Fruit fly (Drosophila melanogaster) whole organism, prepupa: Measurements from ENCODE around the gene CG3402.
A peak's percentile ranks its signal among the peaks of the same experiment; 100 is the strongest.

Source experiments
- CG10669 ChIP-seq: fragments of 200-800 bp; sonication (Bioruptor generic); optimal IDR thresholded peaks from 3 replicates; lab custom pipeline; 2018; ENCODE audit warnings: missing biosample characterization, mild to moderate bottlenecking, missing genetic modification characterization, moderate library complexity
- CG11294 ChIP-seq: fragments of 200-800 bp; sonication (Bioruptor generic); IDR thresholded peaks from 2 replicates; pipeline ENCODE4 v1.3.6; 2022; ENCODE audit warnings: missing biosample characterization, missing genetic modification characterization
- CG11902 ChIP-seq: fragments of 200-800 bp; sonication (Bioruptor generic); optimal IDR thresholded peaks from 3 replicates; lab custom pipeline; 2016; ENCODE audit warnings: missing biosample characterization, missing genetic modification characterization
- CG15336 ChIP-seq: fragments of 200-800 bp; sonication (Bioruptor generic); IDR thresholded peaks from 2 replicates; pipeline ENCODE4 v1.3.6; 2022; ENCODE audit warnings: missing biosample characterization, missing genetic modification characterization
- CG1621 ChIP-seq: fragments of 200-800 bp; sonication (Bioruptor generic); optimal IDR thresholded peaks from 3 replicates; lab custom pipeline; 2018; ENCODE audit warnings: missing biosample characterization, mild to moderate bottlenecking, missing genetic modification characterization
- CG3032 ChIP-seq: fragments of 200-800 bp; optimal IDR thresholded peaks from 2 replicates; lab custom pipeline; 2019; ENCODE audit warnings: missing biosample characterization, mild to moderate bottlenecking, missing genetic modification characterization, moderate library complexity
- CG31627 ChIP-seq: fragments of 200-800 bp; sonication (Bioruptor generic); optimal IDR thresholded peaks from 3 replicates; lab custom pipeline; 2016; ENCODE audit warnings: missing biosample characterization, missing genetic modification characterization
- CG32006 ChIP-seq: fragments of 200-800 bp; sonication (Bioruptor generic); optimal IDR thresholded peaks from 3 replicates; lab custom pipeline; 2017; ENCODE audit warnings: missing biosample characterization, mild to moderate bottlenecking, missing genetic modification characterization
- CG34406 ChIP-seq: fragments of 200-800 bp; sonication (Bioruptor generic); optimal IDR thresholded peaks from 3 replicates; lab custom pipeline; 2016; ENCODE audit warnings: missing biosample characterization, missing genetic modification characterization
- CG3919 ChIP-seq: fragments of 200-800 bp; sonication (Bioruptor generic); optimal IDR thresholded peaks from 3 replicates; lab custom pipeline; 2016; ENCODE audit warnings: missing biosample characterization, missing genetic modification characterization
- CG4318 ChIP-seq: fragments of 200-800 bp; sonication (Bioruptor generic); optimal IDR thresholded peaks from 3 replicates; lab custom pipeline; 2017; ENCODE audit warnings: missing biosample characterization, mild to moderate bottlenecking, missing genetic modification characterization
- CG6163 ChIP-seq: fragments of 200-800 bp; sonication (Bioruptor generic); IDR thresholded peaks from 3 replicates; pipeline ENCODE4 v1.3.6; 2022; ENCODE audit warnings: missing biosample characterization, missing genetic modification characterization
- CG6276 ChIP-seq: fragments of 200-800 bp; sonication (Bioruptor generic); optimal IDR thresholded peaks from 2 replicates; lab custom pipeline; 2017; ENCODE audit warnings: missing biosample characterization, mild to moderate bottlenecking, missing genetic modification characterization
- CG6792 ChIP-seq: fragments of 200-800 bp; sonication (Bioruptor generic); optimal IDR thresholded peaks from 3 replicates; lab custom pipeline; 2016; ENCODE audit warnings: missing biosample characterization, missing genetic modification characterization
- CG6808 ChIP-seq: fragments of 200-800 bp; sonication (Bioruptor generic); optimal IDR thresholded peaks from 3 replicates; lab custom pipeline; 2017; ENCODE audit warnings: missing biosample characterization, missing genetic modification characterization, mild to moderate bottlenecking, moderate library complexity, missing genetic modification reagents
- CG6854 ChIP-seq: fragments of 200-800 bp; sonication (Bioruptor generic); optimal IDR thresholded peaks from 2 replicates; lab custom pipeline; 2017; ENCODE audit warnings: missing biosample characterization, mild to moderate bottlenecking, missing genetic modification characterization
- CG7368 ChIP-seq: fragments of 200-800 bp; sonication (Bioruptor generic); optimal IDR thresholded peaks from 3 replicates; lab custom pipeline; 2016; ENCODE audit warnings: missing biosample characterization, missing genetic modification characterization
- CG8119 ChIP-seq: fragments of 200-800 bp; sonication (Bioruptor generic); IDR thresholded peaks from 3 replicates; pipeline ENCODE4 v1.3.6; 2022; ENCODE audit warnings: missing biosample characterization, missing genetic modification characterization
- CG8319 ChIP-seq: fragments of 200-800 bp; sonication (Bioruptor generic); optimal IDR thresholded peaks from 3 replicates; lab custom pipeline; 2016; ENCODE audit warnings: missing biosample characterization, missing genetic modification characterization
- CG8632 ChIP-seq: fragments of 200-800 bp; sonication (Bioruptor generic); optimal IDR thresholded peaks from 3 replicates; lab custom pipeline; 2016; ENCODE audit warnings: missing biosample characterization, missing genetic modification characterization
- CG9139 ChIP-seq: fragments of 200-800 bp; sonication (Bioruptor generic); optimal IDR thresholded peaks from 3 replicates; lab custom pipeline; 2017; ENCODE audit warnings: missing biosample characterization, mild to moderate bottlenecking, missing genetic modification characterization
- Eip75B ChIP-seq: fragments of 200-800 bp; sonication (Bioruptor generic); optimal IDR thresholded peaks from 3 replicates; lab custom pipeline; 2016; ENCODE audit warnings: missing biosample characterization, missing genetic modification characterization
- Eip93F ChIP-seq: fragments of 200-800 bp; sonication (Bioruptor generic); optimal IDR thresholded peaks from 2 replicates; lab custom pipeline; 2016; ENCODE audit warnings: missing biosample characterization, mild to moderate bottlenecking, missing genetic modification characterization
- Ets21C ChIP-seq: fragments of 200-800 bp; sonication (Bioruptor generic); optimal IDR thresholded peaks from 3 replicates; lab custom pipeline; 2016; ENCODE audit warnings: missing biosample characterization, missing genetic modification characterization
- Ets96B ChIP-seq: fragments of 200-800 bp; optimal IDR thresholded peaks from 2 replicates; lab custom pipeline; 2019; ENCODE audit warnings: missing biosample characterization, mild to moderate bottlenecking, missing genetic modification characterization, moderate library complexity
- Gug ChIP-seq: fragments of 200-800 bp; sonication (Bioruptor generic); IDR thresholded peaks from 2 replicates; pipeline ENCODE4 v1.3.6; 2022; ENCODE audit warnings: missing biosample characterization, missing genetic modification characterization
- Hr38 ChIP-seq: sonication (Bioruptor generic); optimal IDR thresholded peaks from 2 replicates; lab custom pipeline; 2016; ENCODE audit warnings: missing biosample characterization, missing genetic modification characterization
- Hr39 ChIP-seq: fragments of 200-800 bp; sonication (Bioruptor generic); optimal IDR thresholded peaks from 2 replicates; lab custom pipeline; 2016; ENCODE audit warnings: missing biosample characterization, missing genetic modification characterization
- Hr4 ChIP-seq: fragments of 200-800 bp; sonication (Bioruptor generic); optimal IDR thresholded peaks from 3 replicates; lab custom pipeline; 2016; ENCODE audit warnings: missing biosample characterization, missing genetic modification characterization
- Lpt ChIP-seq: fragments of 200-800 bp; sonication (Bioruptor generic); optimal IDR thresholded peaks from 3 replicates; lab custom pipeline; 2016; ENCODE audit warnings: missing biosample characterization, missing genetic modification characterization
- Met ChIP-seq: fragments of 200-800 bp; sonication (Bioruptor generic); optimal IDR thresholded peaks from 3 replicates; lab custom pipeline; 2016; ENCODE audit warnings: missing biosample characterization, missing genetic modification characterization
- OdsH ChIP-seq: fragments of 200-800 bp; sonication (Bioruptor generic); optimal IDR thresholded peaks from 3 replicates; lab custom pipeline; 2016; ENCODE audit warnings: missing biosample characterization, missing genetic modification characterization
- Sox102F ChIP-seq: fragments of 200-800 bp; sonication (Bioruptor generic); optimal IDR thresholded peaks from 2 replicates; lab custom pipeline; 2016; ENCODE audit warnings: missing biosample characterization, mild to moderate bottlenecking, missing genetic modification characterization
- Sox14 ChIP-seq: fragments of 200-800 bp; sonication (Bioruptor generic); optimal IDR thresholded peaks from 3 replicates; lab custom pipeline; 2016; ENCODE audit warnings: missing biosample characterization, missing genetic modification characterization
- Sox15 ChIP-seq: fragments of 200-800 bp; sonication (Bioruptor generic); optimal IDR thresholded peaks from 3 replicates; lab custom pipeline; 2016; ENCODE audit warnings: missing biosample characterization, missing genetic modification characterization
- achi ChIP-seq: fragments of 200-800 bp; sonication (Bioruptor generic); optimal IDR thresholded peaks from 3 replicates; lab custom pipeline; 2016; ENCODE audit warnings: missing biosample characterization, missing genetic modification characterization
- acj6 ChIP-seq: fragments of 200-800 bp; sonication (Bioruptor generic); optimal IDR thresholded peaks from 3 replicates; lab custom pipeline; 2016; ENCODE audit warnings: missing biosample characterization, missing genetic modification characterization
- cyc ChIP-seq: fragments of 200-800 bp; sonication (Bioruptor generic); optimal IDR thresholded peaks from 3 replicates; lab custom pipeline; 2016; ENCODE audit warnings: missing biosample characterization, missing genetic modification characterization
- dac ChIP-seq: fragments of 200-800 bp; sonication (Bioruptor generic); optimal IDR thresholded peaks from 2 replicates; lab custom pipeline; 2017; ENCODE audit warnings: missing biosample characterization, mild to moderate bottlenecking, missing genetic modification characterization
- dsx ChIP-seq: fragments of 200-800 bp; optimal IDR thresholded peaks from 3 replicates; lab custom pipeline; 2019; ENCODE audit warnings: missing biosample characterization, mild to moderate bottlenecking, missing genetic modification characterization, moderate library complexity; ENCODE audit not compliant: poor library complexity, severe bottlenecking
- eg ChIP-seq: fragments of 200-800 bp; sonication (Bioruptor generic); IDR thresholded peaks from 3 replicates; pipeline ENCODE4 v1.3.6; 2022; ENCODE audit warnings: missing biosample characterization, missing genetic modification characterization
- fd59A ChIP-seq: fragments of 200-800 bp; sonication (Bioruptor generic); optimal IDR thresholded peaks from 2 replicates; lab custom pipeline; 2017; ENCODE audit warnings: missing biosample characterization, mild to moderate bottlenecking, missing genetic modification characterization, missing genetic modification reagents
- fd85E ChIP-seq: fragments of 200-800 bp; sonication (Bioruptor generic); optimal IDR thresholded peaks from 3 replicates; lab custom pipeline; 2016; ENCODE audit warnings: missing biosample characterization, missing genetic modification characterization
- fkh ChIP-seq: fragments of 200-800 bp; sonication (Bioruptor generic); optimal IDR thresholded peaks from 3 replicates; lab custom pipeline; 2017; ENCODE audit warnings: missing biosample characterization, mild to moderate bottlenecking, missing genetic modification characterization, moderate library complexity
- lz ChIP-seq: fragments of 200-800 bp; sonication (Bioruptor generic); optimal IDR thresholded peaks from 3 replicates; lab custom pipeline; 2016; ENCODE audit warnings: missing biosample characterization, missing genetic modification characterization
- net ChIP-seq: fragments of 200-800 bp; sonication (Bioruptor generic); optimal IDR thresholded peaks from 3 replicates; lab custom pipeline; 2016; ENCODE audit warnings: missing biosample characterization, missing genetic modification characterization
- pdm3 ChIP-seq: fragments of 200-800 bp; sonication (Bioruptor generic); optimal IDR thresholded peaks from 3 replicates; lab custom pipeline; 2016; ENCODE audit warnings: missing biosample characterization, missing genetic modification characterization
- salr ChIP-seq, 2 experiments: fragments of 200-800 bp; sonication (Bioruptor generic); optimal IDR thresholded peaks; 3 replicates each; lab custom pipeline; 2016 to 2018; ENCODE audit warnings: missing biosample characterization in 2 of 2, missing genetic modification characterization in 2 of 2, mild to moderate bottlenecking in 1 of 2
- ss ChIP-seq, 2 experiments: fragments of 200-800 bp; sonication (Bioruptor generic); optimal IDR thresholded peaks; 2 replicates in 1 of 2; 3 replicates in 1 of 2; lab custom pipeline; 2017 to 2018; ENCODE audit warnings: mild to moderate bottlenecking in 2 of 2, missing biosample characterization in 2 of 2, missing genetic modification characterization in 2 of 2, moderate library complexity in 1 of 2
- svp ChIP-seq: fragments of 200-800 bp; sonication (Bioruptor generic); peaks from one replicate; lab custom pipeline; 2016; ENCODE audit warnings: missing biosample characterization, missing genetic modification characterization
- topi ChIP-seq: fragments of 200-800 bp; sonication (Bioruptor generic); optimal IDR thresholded peaks from 3 replicates; lab custom pipeline; 2016; ENCODE audit warnings: missing biosample characterization, missing genetic modification characterization
- vri ChIP-seq: fragments of 200-800 bp; sonication (Bioruptor generic); optimal IDR thresholded peaks from 3 replicates; lab custom pipeline; 2016; ENCODE audit warnings: missing biosample characterization, mild to moderate bottlenecking, missing genetic modification characterization

CG3402 gene

dm6 chr3L:681793-682369, 29.2 kb upstream of the CG3402 start:
- peak; percentile 55 for TF ChIP-seq Sox14 (GFP tag; lab: Kevin White, UChicago)
- TF ChIP-seq CG3032 = no peak
- peak; percentile 28 for TF ChIP-seq pdm3 (GFP tag; lab: Kevin White, UChicago)
- TF ChIP-seq CG10669 (GFP tag; lab: Kevin White, UChicago) = no peak
- no peak for TF ChIP-seq fd85E (GFP tag; lab: Kevin White, UChicago)
- peak; percentile 23 for TF ChIP-seq CG6854
- peak; percentile 7 for TF ChIP-seq Lpt (GFP tag; lab: Kevin White, UChicago)
- TF ChIP-seq OdsH (GFP tag; lab: Kevin White, UChicago) = peak; percentile 26
- no peak for TF ChIP-seq CG11902 (GFP tag; lab: Kevin White, UChicago)
- TF ChIP-seq topi = peak; percentile 42
- TF ChIP-seq CG4318 (GFP tag; lab: Kevin White, UChicago) = no peak
- TF ChIP-seq CG6792 (GFP tag; lab: Kevin White, UChicago) = peak; percentile 39
- TF ChIP-seq CG1621 = peak; percentile 29
- peak; percentile 23 for TF ChIP-seq cyc (GFP tag; lab: Kevin White, UChicago)
- no peak for TF ChIP-seq fd59A (GFP tag; lab: Kevin White, UChicago)
- peak; percentile 1 for TF ChIP-seq Ets21C (GFP tag; lab: Kevin White, UChicago)
- no peak for TF ChIP-seq Hr38
- TF ChIP-seq CG6163 (GFP tag; lab: Robert Waterston, UW) = no peak
- no peak for TF ChIP-seq CG9139
- peak; percentile 64 for TF ChIP-seq CG3919 (GFP tag; lab: Kevin White, UChicago)
- TF ChIP-seq Eip93F = no peak
- no peak for TF ChIP-seq CG8632 (GFP tag; lab: Kevin White, UChicago)
- TF ChIP-seq eg = peak; percentile 14; the same call in 1 of the 3 replicates
- TF ChIP-seq Hr39 (GFP tag; lab: Kevin White, UChicago) = no peak
- TF ChIP-seq CG34406 (GFP tag; lab: Kevin White, UChicago) = no peak
- no peak for TF ChIP-seq vri
- no peak for TF ChIP-seq CG32006 (GFP tag; lab: Kevin White, UChicago)
- TF ChIP-seq CG31627 (GFP tag; lab: Kevin White, UChicago) = peak; percentile 32
- 0 out of 3 replicates have a peak, but pooled peaks have one; percentile 18 for TF ChIP-seq CG8119
- no peak for TF ChIP-seq CG11294 (GFP tag; lab: Robert Waterston, UW)
- TF ChIP-seq CG15336 (GFP tag; lab: Robert Waterston, UW) = peak; percentile 21; the same call in 1 of the 2 replicates
- peak; percentile 33 for TF ChIP-seq lz
- no peak for TF ChIP-seq Hr4
- peak; percentile 6 to 42 for TF ChIP-seq ss (GFP tag; optimal IDR thresholded peaks at IDR 0.05; lab: Kevin White, UChicago)
- peak; percentile 12 for TF ChIP-seq dsx (GFP tag; lab: Kevin White, UChicago)
- TF ChIP-seq fkh (GFP tag; lab: Kevin White, UChicago) = peak; percentile 97
- no peak for TF ChIP-seq salr (GFP tag; optimal IDR thresholded peaks at IDR 0.05; lab: Kevin White, UChicago)
- peak; percentile 43 for TF ChIP-seq net (GFP tag; lab: Kevin White, UChicago)
- TF ChIP-seq svp = peak; percentile 65
- no peak for TF ChIP-seq Ets96B
- TF ChIP-seq achi (GFP tag; lab: Kevin White, UChicago) = peak; percentile 36
- TF ChIP-seq acj6 (GFP tag; lab: Kevin White, UChicago) = no peak
- no peak for TF ChIP-seq CG6808 (GFP tag; lab: Kevin White, UChicago)
- TF ChIP-seq CG8319 (GFP tag; lab: Kevin White, UChicago) = peak; percentile 13
- peak; percentile 55 for TF ChIP-seq Eip75B (GFP tag; lab: Kevin White, UChicago)
- no peak for TF ChIP-seq Gug (GFP tag; lab: Robert Waterston, UW)
- peak; percentile 57 for TF ChIP-seq Sox102F (GFP tag; lab: Kevin White, UChicago)
- no peak for TF ChIP-seq Sox15 (GFP tag; lab: Kevin White, UChicago)
- TF ChIP-seq CG7368 (GFP tag; lab: Kevin White, UChicago) = peak; percentile 15
- TF ChIP-seq CG6276 (GFP tag; lab: Kevin White, UChicago) = no peak
- TF ChIP-seq dac (GFP tag; lab: Kevin White, UChicago) = no peak
- TF ChIP-seq Met (GFP tag; lab: Kevin White, UChicago) = peak; percentile 42
